Worm (Caenorhabditis elegans) whole organism, midembryonic: ENCODE measurements around the gene R07G3.7.

Experiments used
- T22C8.4 ChIP-seq: fragments of 200-800 bp; sonication (Bioruptor generic); IDR thresholded peaks from 2 replicates; pipeline ENCODE4 v1.3.6; 2022; ENCODE audit warnings: missing genetic modification characterization, missing compliant biosample characterization
- cog-1 ChIP-seq: sonication (generic microtip); optimal IDR thresholded peaks from 2 replicates; lab custom pipeline; 2016; ENCODE audit warnings: missing genetic modification characterization, missing compliant biosample characterization
- flt-1 ChIP-seq: fragments of 200-800 bp; sonication (Bioruptor generic); IDR thresholded peaks from 2 replicates; pipeline ENCODE4 v1.3.6; 2022; ENCODE audit warnings: missing genetic modification characterization, missing compliant biosample characterization
- klf-2 ChIP-seq: fragments of 200-800 bp; sonication (Bioruptor generic); conservative IDR thresholded peaks from 2 replicates; pipeline ENCODE4 v1.3.6; 2022; ENCODE audit warnings: missing genetic modification reagents, missing genetic modification characterization, missing compliant biosample characterization
- med-1 ChIP-seq: sonication (generic microtip); optimal IDR thresholded peaks from 2 replicates; lab custom pipeline; 2017; ENCODE audit warnings: missing genetic modification characterization, mild to moderate bottlenecking, missing compliant biosample characterization, antibody characterized with exemption, missing genetic modification reagents; ENCODE audit not compliant: insufficient read depth
- ref-1 ChIP-seq: fragments of 200-800 bp; sonication (Bioruptor generic); conservative IDR thresholded peaks from 2 replicates; pipeline ENCODE4 v1.3.6; 2022; ENCODE audit warnings: missing genetic modification reagents, missing genetic modification characterization, missing compliant biosample characterization
- tab-1 ChIP-seq: fragments of 200-800 bp; sonication (Bioruptor generic); IDR thresholded peaks from 2 replicates; pipeline ENCODE4 v1.3.6; 2022; ENCODE audit warnings: missing genetic modification characterization, missing compliant biosample characterization
- ztf-23 ChIP-seq: fragments of 200-800 bp; sonication (Bioruptor generic); IDR thresholded peaks from 2 replicates; pipeline ENCODE4 v1.3.6; 2022; ENCODE audit warnings: missing genetic modification reagents, missing genetic modification characterization, missing compliant biosample characterization
- ztf-29 ChIP-seq: fragments of 200-800 bp; sonication (Bioruptor generic); IDR thresholded peaks from 2 replicates; pipeline ENCODE4 v1.3.6; 2022; ENCODE audit warnings: missing genetic modification reagents, missing genetic modification characterization, missing compliant biosample characterization

DNA sequence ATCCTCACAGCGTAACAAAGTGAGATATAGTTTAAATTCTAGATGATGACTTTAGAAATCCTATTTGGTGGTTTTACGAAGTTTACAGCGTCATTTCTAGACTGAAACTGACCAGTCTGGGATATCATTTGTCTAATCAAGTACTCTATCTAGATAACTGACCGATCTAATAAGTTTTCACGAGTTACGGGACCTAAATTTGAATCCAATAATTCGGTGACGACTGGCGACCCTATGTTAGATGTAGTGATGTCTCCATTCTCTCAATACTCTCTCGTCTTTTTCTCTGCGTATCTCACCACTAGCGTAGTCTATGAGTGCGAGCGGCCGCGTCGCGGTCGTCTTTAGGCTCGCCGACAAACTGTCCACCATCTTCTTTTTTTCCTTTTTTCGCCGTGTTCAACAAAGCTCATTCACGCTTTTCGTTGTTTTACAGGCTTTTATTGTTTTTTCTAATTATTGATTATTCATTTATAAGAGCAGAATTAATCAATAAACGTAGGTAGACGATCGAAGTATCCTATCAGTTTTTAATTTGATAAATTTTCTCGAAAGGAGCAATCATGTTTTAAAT, 1.9 kb upstream of the R07G3.7 start:
- TF ChIP-seq T22C8.4 (GFP tag; lab: Robert Waterston, UW) (peak; percentile 43; the same call in 1 of the 2 replicates), med-1 (GFP tag; lab: Kevin White, UChicago) (no peak), flt-1 (GFP tag; lab: Robert Waterston, UW) (no peak), cog-1 (tag; lab: Kevin White, UChicago) (no peak), ztf-23 (GFP tag; lab: Robert Waterston, UW) (no peak), ref-1 (GFP tag; lab: Robert Waterston, UW) (no peak), tab-1 (GFP tag; lab: Robert Waterston, UW) (no peak), ztf-29 (GFP tag; lab: Robert Waterston, UW) (no peak), klf-2 (GFP tag; lab: Robert Waterston, UW) (no peak)
